Worm (Caenorhabditis elegans) whole organism, L4/young adult: Measurements from ENCODE around the gene cpg-1.

Experiments used
- W03F9.2 ChIP-seq: fragments of 150-350 bp; optimal IDR thresholded peaks from 2 replicates; lab custom pipeline; 2014; ENCODE audit warnings: missing biosample characterization, missing genetic modification characterization
- dao-5 ChIP-seq: sonication (generic microtip); optimal IDR thresholded peaks from 2 replicates; lab custom pipeline; 2016; ENCODE audit warnings: missing genotype, missing genetic modification characterization, moderate library complexity, missing compliant biosample characterization
- him-1 ChIP-seq: sonication (generic microtip); optimal IDR thresholded peaks from 2 replicates; lab custom pipeline; 2016; ENCODE audit warnings: missing genotype, missing genetic modification reagents, missing genetic modification characterization, missing compliant biosample characterization

- TF ChIP-seq him-1 (no peak), dao-5 (tag; lab: Kevin White, UChicago) (no peak), W03F9.2 (no peak)
Observed at ce11 chrIII:4468812-4469211, 20.3 kb upstream of the cpg-1 start, which contains the start of gene mstr-2.
